Fruit fly (Drosophila melanogaster): ENCODE measurements around the gene Pka-R1.

The Pka-R1 gene

dm6 chr3L:20809088-20809999, 6.6 kb upstream of the Pka-R1 start, which contains the start of the genes CG3634 and HIPP1 (continued):
- TF ChIP-seq seq (GFP tag; IDR thresholded peaks at IDR 0.05), result no peak
- TF ChIP-seq ssp (GFP tag; IDR thresholded peaks at IDR 0.05), result peak; percentile 72
- TF ChIP-seq NC2α (GFP tag; optimal IDR thresholded peaks at IDR 0.05), result no peak
- no peak for TF ChIP-seq pum (GFP tag; optimal IDR thresholded peaks at IDR 0.05)
- no peak for TF ChIP-seq CG12071 (GFP tag; optimal IDR thresholded peaks at IDR 0.05)
- TF ChIP-seq Hmx (GFP tag; optimal IDR thresholded peaks at IDR 0.05), result no peak
- TF ChIP-seq exex (tag; optimal IDR thresholded peaks at IDR 0.05), result no peak
- peak; percentile 39 for TF ChIP-seq CG12104 (GFP tag; optimal IDR thresholded peaks at IDR 0.05)
- TF ChIP-seq lov (optimal IDR thresholded peaks at IDR 0.05), result no peak
- TF ChIP-seq lov (GFP tag; IDR thresholded peaks at IDR 0.05), result no peak
- TF ChIP-seq sens (GFP tag), result no peak
- TF ChIP-seq btn (GFP tag; optimal IDR thresholded peaks at IDR 0.05), result no peak
- no peak for TF ChIP-seq CG13296 (GFP tag; optimal IDR thresholded peaks at IDR 0.05)
- peak; percentile 8 for TF ChIP-seq CG12155 (GFP tag; optimal IDR thresholded peaks at IDR 0.05)
- TF ChIP-seq gfzf (GFP tag; optimal IDR thresholded peaks at IDR 0.05), result peak; percentile 83
- TF ChIP-seq HLHmδ (GFP tag; optimal IDR thresholded peaks at IDR 0.05), result no peak
- no peak for TF ChIP-seq chm (GFP tag; IDR thresholded peaks at IDR 0.05)
- no peak for TF ChIP-seq CG15696 (tag; optimal IDR thresholded peaks at IDR 0.05)
- TF ChIP-seq slp2 (GFP tag; optimal IDR thresholded peaks at IDR 0.05), result no peak
- TF ChIP-seq CG18619 (GFP tag; optimal IDR thresholded peaks at IDR 0.05), result no peak
- no peak for TF ChIP-seq CG4404 (GFP tag; IDR thresholded peaks at IDR 0.05)
- no peak for TF ChIP-seq ci (GFP tag; IDR thresholded peaks at IDR 0.05)
- peak; percentile 80 for TF ChIP-seq Sry-δ (GFP tag; optimal IDR thresholded peaks at IDR 0.05)
- no peak for TF ChIP-seq CG8944 (GFP tag; optimal IDR thresholded peaks at IDR 0.05)
- no peak for TF ChIP-seq esg (GFP tag; conservative IDR thresholded peaks at IDR 0.05)
- TF ChIP-seq pb (GFP tag; optimal IDR thresholded peaks at IDR 0.05), result no peak
- TF ChIP-seq YL-1 (GFP tag; optimal IDR thresholded peaks at IDR 0.05), result peak; percentile 72
- TF ChIP-seq HmgZ (tag; optimal IDR thresholded peaks at IDR 0.05), result no peak
- TF ChIP-seq twi (tag; optimal IDR thresholded peaks at IDR 0.05), result no peak
- TF ChIP-seq CkIIα-i1 (GFP tag; IDR thresholded peaks at IDR 0.05), result no peak
- TF ChIP-seq Gug (GFP tag; IDR thresholded peaks at IDR 0.05), result no peak
- no peak for TF ChIP-seq Six4 (GFP tag; optimal IDR thresholded peaks at IDR 0.05)
- no peak for TF ChIP-seq H15 (GFP tag; IDR thresholded peaks at IDR 0.05)
- TF ChIP-seq CG17361 (GFP tag; IDR thresholded peaks at IDR 0.05), result no peak; the same call in 2 of the 3 replicates
- TF ChIP-seq CG17829 (tag; optimal IDR thresholded peaks at IDR 0.05), result peak; percentile 31
- no peak for TF ChIP-seq Fer1 (GFP tag; optimal IDR thresholded peaks at IDR 0.05)
- no peak for TF ChIP-seq Stat92E (GFP tag; optimal IDR thresholded peaks at IDR 0.05)
- TF ChIP-seq PHDP (tag; optimal IDR thresholded peaks at IDR 0.05), result no peak
- TF ChIP-seq CG17568 (GFP tag; optimal IDR thresholded peaks at IDR 0.05), result no peak
- no peak for TF ChIP-seq hkb (optimal IDR thresholded peaks at IDR 0.05)
- TF ChIP-seq hkb (GFP tag; IDR thresholded peaks at IDR 0.05), result no peak
- TF ChIP-seq nerfin-1 (tag; optimal IDR thresholded peaks at IDR 0.05), result peak; percentile 48
- TF ChIP-seq CG12236 (GFP tag; optimal IDR thresholded peaks at IDR 0.05), result no peak
- TF ChIP-seq CG13424 (tag; optimal IDR thresholded peaks at IDR 0.05), result peak; percentile 1
- no peak for TF ChIP-seq tx (GFP tag; optimal IDR thresholded peaks at IDR 0.05)
- no peak for TF ChIP-seq CG10959 (GFP tag; IDR thresholded peaks at IDR 0.05)
- no peak for TF ChIP-seq abd-A (tag; optimal IDR thresholded peaks at IDR 0.05)
- TF ChIP-seq CG7745 (tag; optimal IDR thresholded peaks at IDR 0.05), result no peak
- no peak for TF ChIP-seq CG3726 (GFP tag; IDR thresholded peaks at IDR 0.05)
- TF ChIP-seq dmrt99B (tag; optimal IDR thresholded peaks at IDR 0.05), result no peak
- TF ChIP-seq Dp (GFP tag; optimal IDR thresholded peaks at IDR 0.05), result peak; percentile 35
